Worm (Caenorhabditis elegans) whole organism, L4/young adult: ENCODE measurements around the gene K11E4.1.
A peak's percentile ranks its signal among the peaks of the same experiment; 100 is the strongest.

Experiments
- W03F9.2 ChIP-seq: fragments of 150-350 bp; optimal IDR thresholded peaks from 2 replicates; lab custom pipeline; 2014; ENCODE audit warnings: missing biosample characterization, missing genetic modification characterization
- dao-5 ChIP-seq: sonication (generic microtip); optimal IDR thresholded peaks from 2 replicates; lab custom pipeline; 2016; ENCODE audit warnings: missing genotype, missing genetic modification characterization, moderate library complexity, missing compliant biosample characterization
- him-1 ChIP-seq: sonication (generic microtip); optimal IDR thresholded peaks from 2 replicates; lab custom pipeline; 2016; ENCODE audit warnings: missing genotype, missing genetic modification reagents, missing genetic modification characterization, missing compliant biosample characterization

The K11E4.1 gene

ce11 chrX:13728991-13729390, 15.0 kb downstream of the K11E4.1 start:
- TF ChIP-seq dao-5 (no peak), W03F9.2 (tag; lab: Kevin White, UChicago) (no peak), him-1 (tag; lab: Kevin White, UChicago) (no peak)

- TF ChIP-seq him-1 (tag; lab: Kevin White, UChicago) (no peak), dao-5 (no peak), W03F9.2 (tag; lab: Kevin White, UChicago) (no peak)
These were observed 15.8 kb downstream of the K11E4.1 start for ce11 chrX:13729724-13730123.

- TF ChIP-seq W03F9.2 (tag; lab: Kevin White, UChicago) (no peak), dao-5 (no peak), him-1 (tag; lab: Kevin White, UChicago) (no peak)
These were observed 16.4 kb downstream of the K11E4.1 start for ce11 chrX:13730209-13730975.

- TF ChIP-seq dao-5 (no peak), him-1 (tag; lab: Kevin White, UChicago) (no peak), W03F9.2 (tag; lab: Kevin White, UChicago) (no peak)
These were observed 22.7 kb downstream of the K11E4.1 start for ce11 chrX:13736679-13737078.

DNA sequence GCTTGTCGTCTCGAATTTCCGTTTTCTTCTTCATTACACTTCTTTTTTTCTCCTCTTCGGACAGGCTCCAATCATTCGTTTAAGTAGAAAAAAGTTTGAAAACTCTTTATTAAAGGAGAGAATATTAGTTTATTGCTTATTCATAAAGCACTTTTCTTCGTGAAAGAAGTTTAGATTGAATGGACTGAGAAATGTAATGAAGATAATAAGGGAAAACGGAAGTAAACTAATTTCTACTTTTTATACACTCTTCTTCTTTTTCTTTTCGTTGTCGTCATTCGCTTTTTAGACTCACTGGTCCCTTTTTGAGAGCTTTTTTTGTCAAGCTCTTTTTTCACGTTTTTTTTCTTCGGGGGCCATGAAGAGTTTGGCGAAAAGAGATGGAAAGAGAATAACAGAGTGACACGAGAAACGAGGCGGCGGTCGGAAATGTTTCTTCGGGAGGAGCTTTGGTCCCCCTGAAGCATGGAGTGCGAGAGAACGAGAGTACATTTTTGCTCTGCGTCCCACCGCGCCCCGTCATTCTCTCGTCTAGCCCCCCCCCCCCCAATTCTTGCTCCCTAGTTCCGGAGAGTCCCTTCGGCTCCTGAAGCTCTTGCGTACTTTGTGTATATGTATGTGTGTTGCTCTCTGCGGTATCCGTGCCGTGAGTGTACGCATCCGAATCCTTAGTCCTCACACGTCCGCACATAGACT, 25.3 kb downstream of the K11E4.1 start:
- TF ChIP-seq dao-5 (no peak), him-1 (tag; lab: Kevin White, UChicago) (peak; percentile 78), W03F9.2 (tag; lab: Kevin White, UChicago) (no peak)

- TF ChIP-seq W03F9.2 (tag; lab: Kevin White, UChicago) (no peak), dao-5 (no peak), him-1 (tag; lab: Kevin White, UChicago) (no peak)
These were observed 29.4 kb downstream of the K11E4.1 start for ce11 chrX:13743371-13743770.

DNA sequence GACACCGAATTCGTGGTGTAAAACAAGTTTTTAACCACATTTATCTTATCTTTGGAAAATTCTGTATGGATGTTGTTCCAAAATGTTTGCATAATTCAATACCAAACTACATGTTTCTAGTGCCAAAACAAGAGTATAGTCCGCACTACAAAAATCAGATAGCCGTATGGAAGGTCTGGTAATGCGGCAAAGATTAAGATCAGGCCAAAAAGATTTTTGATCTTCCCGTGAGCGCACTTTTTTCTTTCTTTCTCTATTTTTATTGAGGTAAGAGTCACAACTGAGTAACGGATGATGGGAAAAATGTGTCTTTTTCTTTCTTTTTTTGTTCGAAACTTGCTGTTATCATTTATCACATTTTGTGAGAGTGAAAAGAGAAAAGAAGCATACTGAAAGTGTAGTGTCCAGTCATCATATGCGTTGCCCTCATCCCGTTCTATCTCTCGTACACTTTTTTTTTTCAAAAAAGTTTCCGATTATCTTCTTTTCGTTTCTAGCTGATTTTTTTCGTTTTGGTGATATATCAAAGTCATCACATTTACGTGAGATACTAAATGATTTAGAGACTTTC, 30.7 kb downstream of the K11E4.1 start:
- TF ChIP-seq W03F9.2 (tag; lab: Kevin White, UChicago) (no peak), him-1 (tag; lab: Kevin White, UChicago) (no peak), dao-5 (no peak)

ce11 chrX:13745558-13745957, 31.6 kb downstream of the K11E4.1 start:
- TF ChIP-seq dao-5 (no peak), him-1 (tag; lab: Kevin White, UChicago) (no peak), W03F9.2 (tag; lab: Kevin White, UChicago) (no peak)

ce11 chrX:13746231-13746630, 32.3 kb downstream of the K11E4.1 start:
- TF ChIP-seq him-1 (tag; lab: Kevin White, UChicago) (no peak), W03F9.2 (tag; lab: Kevin White, UChicago) (no peak), dao-5 (no peak)

DNA sequence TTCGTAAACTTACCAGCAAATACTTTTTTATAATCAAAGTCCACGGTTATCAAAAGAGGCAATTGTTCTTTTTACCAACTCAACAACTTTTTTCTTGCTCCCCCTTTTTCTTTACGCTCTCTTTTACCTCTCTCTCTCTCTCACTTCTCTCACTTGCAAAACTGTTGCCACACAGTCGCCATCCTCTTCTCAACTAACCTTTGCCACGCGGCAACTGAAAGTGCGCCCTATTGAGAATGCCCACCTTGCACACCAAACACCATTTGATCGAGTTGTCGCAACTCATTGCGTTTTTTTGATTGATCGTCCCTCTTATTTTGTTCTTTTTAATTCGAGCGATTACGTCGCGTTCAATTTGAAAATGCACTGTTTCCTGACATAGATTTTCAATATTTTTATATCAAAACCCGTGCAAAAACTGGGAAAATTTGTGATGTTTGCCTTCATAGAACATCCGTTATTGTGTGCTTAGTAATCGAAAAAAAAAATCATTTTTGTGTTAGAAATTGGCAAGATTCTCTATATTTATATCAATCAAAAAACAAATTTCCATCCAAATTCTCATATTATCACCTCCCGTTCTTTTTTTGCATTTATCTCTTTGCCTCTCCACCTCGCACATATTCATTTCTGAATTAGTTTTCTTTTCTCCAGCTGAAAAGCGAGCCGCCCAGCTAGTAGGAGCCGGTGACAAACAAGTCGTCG, 32.9 kb downstream of the K11E4.1 start, which contains the start of gene nhr-71:
Gene nhr-71 (plus strand): TSS at position 655 of the 705 bp plus-strand sequence.
- TF ChIP-seq W03F9.2 (tag; lab: Kevin White, UChicago) (no peak), him-1 (tag; lab: Kevin White, UChicago) (no peak), dao-5 (no peak)

- no peak for TF ChIP-seq dao-5
These were observed 34.0 kb downstream of the K11E4.1 start for ce11 chrX:13747997-13748396.

ce11 chrX:13752822-13753581, 39.0 kb downstream of the K11E4.1 start:
- TF ChIP-seq dao-5 (no peak), him-1 (tag; lab: Kevin White, UChicago) (no peak), W03F9.2 (tag; lab: Kevin White, UChicago) (no peak)

DNA sequence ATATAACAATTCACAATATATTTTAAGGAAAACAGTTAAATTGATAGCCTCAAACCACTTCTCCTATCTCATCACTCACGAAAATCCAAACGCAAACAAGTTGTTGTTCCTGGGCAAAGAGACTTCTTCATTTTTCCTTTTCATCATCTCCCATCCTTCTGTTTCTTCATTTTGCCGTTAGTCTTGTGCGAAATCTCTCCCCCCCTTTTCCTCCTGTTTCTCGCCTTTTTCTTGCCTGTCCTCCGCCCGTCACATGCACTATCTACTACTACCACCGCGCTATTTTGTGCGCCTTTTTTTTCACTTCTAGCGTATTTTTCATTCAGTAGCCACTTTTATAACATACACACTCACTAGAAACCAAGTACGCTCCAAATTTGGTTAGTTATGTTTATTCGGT, 40.5 kb downstream of the K11E4.1 start:
- no peak for TF ChIP-seq dao-5
- no peak for TF ChIP-seq W03F9.2 (tag; lab: Kevin White, UChicago)
- TF ChIP-seq him-1 (tag; lab: Kevin White, UChicago), result peak; percentile 3
